Fruit fly (Drosophila melanogaster) whole organism, pupa: ENCODE measurements around the gene CG14625.

Experiments
- CG13204 ChIP-seq: fragments of 200-800 bp; sonication (Bioruptor generic); optimal IDR thresholded peaks from 2 replicates; lab custom pipeline; 2018; ENCODE audit warnings: missing biosample characterization, mild to moderate bottlenecking, missing genetic modification characterization, moderate library complexity
- CG14655 ChIP-seq: fragments of 200-800 bp; sonication (Bioruptor generic); optimal IDR thresholded peaks from 3 replicates; lab custom pipeline; 2017; ENCODE audit warnings: mild to moderate bottlenecking, missing biosample characterization, missing genetic modification reagents, missing genetic modification characterization
- CG15710 ChIP-seq: fragments of 200-800 bp; sonication (Bioruptor generic); optimal IDR thresholded peaks from 2 replicates; lab custom pipeline; 2018; ENCODE audit warnings: missing biosample characterization, mild to moderate bottlenecking, missing genetic modification characterization, moderate library complexity
- CG32121 ChIP-seq: fragments of 200-800 bp; sonication (Bioruptor generic); IDR thresholded peaks from 2 replicates; pipeline ENCODE4 v1.3.6; 2022; ENCODE audit warnings: missing biosample characterization, missing genetic modification characterization
- CG34367 ChIP-seq: fragments of 200-800 bp; sonication (Bioruptor generic); optimal IDR thresholded peaks from 2 replicates; lab custom pipeline; 2018; ENCODE audit warnings: missing biosample characterization, mild to moderate bottlenecking, missing genetic modification characterization
- CG9948 ChIP-seq: fragments of 200-800 bp; sonication (Bioruptor generic); optimal IDR thresholded peaks from 2 replicates; lab custom pipeline; 2018; ENCODE audit warnings: missing biosample characterization, mild to moderate bottlenecking, missing genetic modification characterization, moderate library complexity
- EcR ChIP-seq: fragments of 200-800 bp; sonication (Bioruptor generic); optimal IDR thresholded peaks from 3 replicates; lab custom pipeline; 2019; ENCODE audit warnings: missing biosample characterization, missing genetic modification characterization, mild to moderate bottlenecking, moderate library complexity, missing genetic modification reagents
- Ets98B ChIP-seq: fragments of 200-800 bp; sonication (Bioruptor generic); IDR thresholded peaks from 2 replicates; pipeline ENCODE4 v1.3.6; 2022; ENCODE audit warnings: missing biosample characterization, missing genetic modification characterization
- Pif1A ChIP-seq: fragments of 200-800 bp; sonication (Bioruptor generic); optimal IDR thresholded peaks from 3 replicates; lab custom pipeline; 2016; ENCODE audit warnings: missing biosample characterization, missing genetic modification characterization
- Pif1B ChIP-seq: fragments of 200-800 bp; sonication (Bioruptor generic); optimal IDR thresholded peaks from 3 replicates; lab custom pipeline; 2016; ENCODE audit warnings: missing biosample characterization, missing genetic modification characterization
- Snoo ChIP-seq: fragments of 200-800 bp; sonication (Bioruptor generic); optimal IDR thresholded peaks from 3 replicates; lab custom pipeline; 2017; ENCODE audit warnings: missing biosample characterization, mild to moderate bottlenecking, missing genetic modification characterization, inconsistent platforms
- gl ChIP-seq: fragments of 200-800 bp; sonication (Bioruptor generic); optimal IDR thresholded peaks from 2 replicates; lab custom pipeline; 2018; ENCODE audit warnings: missing biosample characterization, mild to moderate bottlenecking, missing genetic modification characterization
- rn ChIP-seq: fragments of 200-800 bp; sonication (Bioruptor generic); IDR thresholded peaks from 2 replicates; pipeline ENCODE4 v1.3.6; 2022; ENCODE audit warnings: missing biosample characterization, missing genetic modification characterization

DNA sequence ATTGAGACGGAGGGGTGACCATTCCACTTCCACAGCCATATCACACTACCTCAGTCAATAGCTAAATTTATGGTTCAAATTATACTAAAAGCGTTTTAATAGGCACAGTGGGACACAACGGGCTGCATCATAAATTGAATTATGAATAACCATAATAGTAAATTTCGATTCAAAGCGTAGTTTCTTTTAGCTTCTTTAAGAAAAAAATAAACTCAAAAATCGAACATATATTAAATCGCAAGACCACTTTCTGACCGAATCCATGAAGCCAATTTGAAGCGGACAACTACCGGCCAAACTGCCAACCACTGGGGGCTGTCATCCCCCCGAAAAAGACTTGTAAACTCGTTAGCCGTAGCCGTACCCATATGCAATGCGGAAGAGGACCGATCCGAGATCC, 18.5 kb upstream of the CG14625 start:
- TF ChIP-seq CG13204 (GFP tag; lab: Kevin White, UChicago) (no peak), EcR (no peak), CG34367 (tag; lab: Kevin White, UChicago) (no peak), CG14655 (GFP tag; lab: Kevin White, UChicago) (no peak), CG15710 (tag; lab: Kevin White, UChicago) (no peak), gl (no peak), Pif1A (GFP tag; lab: Kevin White, UChicago) (no peak), CG32121 (GFP tag; lab: Robert Waterston, UW) (no peak), CG9948 (no peak), Ets98B (GFP tag; lab: Robert Waterston, UW) (peak; percentile 21; the same call in 1 of the 2 replicates), Pif1B (no peak), rn (no peak), Snoo (tag; lab: Kevin White, UChicago) (no peak)
